Worm (Caenorhabditis elegans) whole organism, L1 larva: ENCODE results near the gene tag-120.

Source experiments
- alr-1 ChIP-seq: fragments of 200-800 bp; sonication (Bioruptor generic); optimal IDR thresholded peaks from 2 replicates; lab custom pipeline; 2018; ENCODE audit warnings: borderline replicate concordance, mild to moderate bottlenecking, missing genetic modification characterization, missing compliant biosample characterization
- ceh-90 ChIP-seq: sonication (generic microtip); optimal IDR thresholded peaks from 2 replicates; lab custom pipeline; 2016; ENCODE audit warnings: missing genetic modification characterization, missing compliant biosample characterization
- ces-1 ChIP-seq: fragments of 150-350 bp; optimal IDR thresholded peaks from 2 replicates; lab custom pipeline; 2014; ENCODE audit warnings: missing biosample characterization, missing genetic modification reagents, missing genetic modification characterization
- dpl-1 ChIP-seq, 3 experiments: fragments of 150-350 bp in 2 of 3; sonication (generic microtip) in 1 of 3; optimal IDR thresholded peaks; 2 replicates each; lab custom pipeline; 2014 to 2017; ENCODE audit warnings: missing biosample characterization in 3 of 3, missing genetic modification characterization in 3 of 3, missing genetic modification reagents in 3 of 3
- egl-13 ChIP-seq: sonication (generic microtip); optimal IDR thresholded peaks from 2 replicates; lab custom pipeline; 2016; ENCODE audit warnings: missing genotype, missing genetic modification reagents, missing genetic modification characterization, missing compliant biosample characterization
- hlh-4 ChIP-seq: sonication (generic microtip); optimal IDR thresholded peaks from 2 replicates; lab custom pipeline; 2016; ENCODE audit warnings: mild to moderate bottlenecking, missing genetic modification characterization, missing compliant biosample characterization
- jun-1 ChIP-seq: fragments of 150-350 bp; optimal IDR thresholded peaks from 2 replicates; lab custom pipeline; 2014; ENCODE audit warnings: missing biosample characterization, missing genetic modification reagents, missing genetic modification characterization
- lin-14 ChIP-seq: fragments of 200-800 bp; sonication (Bioruptor generic); optimal IDR thresholded peaks from 2 replicates; lab custom pipeline; 2018; ENCODE audit warnings: mild to moderate bottlenecking, missing genetic modification characterization, moderate library complexity, missing compliant biosample characterization
- lin-39 ChIP-seq: fragments of 150-350 bp; optimal IDR thresholded peaks from 2 replicates; lab custom pipeline; 2014; ENCODE audit warnings: missing biosample characterization, missing genetic modification reagents, missing genetic modification characterization
- pqm-1 ChIP-seq: sonication (generic microtip); optimal IDR thresholded peaks from 3 replicates; lab custom pipeline; 2017; ENCODE audit warnings: missing biosample characterization, missing genetic modification characterization
- unc-62 ChIP-seq: fragments of 150-350 bp; optimal IDR thresholded peaks from 2 replicates; lab custom pipeline; 2014; ENCODE audit warnings: missing biosample characterization, missing genetic modification reagents, missing genetic modification characterization
- unc-98 ChIP-seq: fragments of 200-800 bp; sonication (Bioruptor generic); IDR thresholded peaks from 2 replicates; pipeline ENCODE4 v1.3.6; 2022; ENCODE audit warnings: missing genetic modification characterization, missing compliant biosample characterization
- ztf-4 ChIP-seq: fragments of 150-350 bp; optimal IDR thresholded peaks from 2 replicates; lab custom pipeline; 2014; ENCODE audit warnings: missing biosample characterization, missing genetic modification characterization

DNA sequence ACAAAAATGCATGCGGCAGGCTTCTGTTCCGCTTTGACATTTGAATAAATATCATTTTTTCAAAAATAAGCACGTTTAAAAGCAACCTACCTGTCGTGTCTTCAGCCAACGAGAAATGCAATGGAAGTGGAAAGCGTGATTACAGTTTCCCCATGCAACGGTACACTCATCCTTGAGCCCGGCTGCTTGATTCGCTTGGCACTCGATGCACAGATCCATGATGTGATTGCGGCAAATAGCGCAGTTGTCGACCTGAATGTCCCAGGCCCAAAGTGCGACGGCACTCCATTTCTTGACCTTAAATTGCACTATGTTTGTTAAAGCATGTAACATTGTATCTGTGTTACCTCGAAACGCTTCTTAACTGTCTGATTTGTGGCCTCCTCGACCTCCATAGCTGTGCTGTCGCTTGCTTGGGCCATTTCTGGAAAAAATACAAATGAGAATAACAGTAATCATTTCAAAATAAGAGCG lies 19.5 kb downstream of the tag-120 start, which contains the start of gene rbx-1:
- no peak for TF ChIP-seq hlh-4 (tag; lab: Kevin White, UChicago)
- no peak for TF ChIP-seq lin-14 (GFP tag; lab: Kevin White, UChicago)
- TF ChIP-seq ztf-4 (tag; lab: Kevin White, UChicago) = no peak
- no peak for TF ChIP-seq jun-1
- TF ChIP-seq egl-13 = no peak
- TF ChIP-seq pqm-1 (tag; lab: Kevin White, UChicago) = no peak
- TF ChIP-seq lin-39 (tag; lab: Kevin White, UChicago) = no peak
- TF ChIP-seq unc-98 (GFP tag; lab: Robert Waterston, UW) = no peak
- TF ChIP-seq unc-62 (GFP tag; lab: Kevin White, UChicago) = no peak
- no peak for TF ChIP-seq alr-1 (tag; lab: Kevin White, UChicago)
- TF ChIP-seq ces-1 = no peak
- no peak for TF ChIP-seq dpl-1 (GFP tag; optimal IDR thresholded peaks at IDR 0.05; lab: Kevin White, UChicago)
- TF ChIP-seq ceh-90 = no peak
